Worm (Caenorhabditis elegans) whole organism, L4 larva: ENCODE data around the gene T10F2.2.
A peak's percentile ranks its signal among the peaks of the same experiment; 100 is the strongest.
"Not testable (repeated sequence)": the region's sequence is repeated elsewhere in the genome, so short reads cannot be mapped to it uniquely, and the experiment has no call there.

Source experiments
- D1046.2 ChIP-seq: fragments of 200-800 bp; sonication (Bioruptor generic); IDR thresholded peaks from 2 replicates; pipeline ENCODE4 v1.3.6; 2022; ENCODE audit warnings: missing genetic modification characterization, missing compliant biosample characterization
- F26F4.8 ChIP-seq: fragments of 200-800 bp; sonication (Bioruptor generic); conservative IDR thresholded peaks from 2 replicates; pipeline ENCODE4 v1.3.6; 2022; ENCODE audit warnings: missing genetic modification characterization, missing compliant biosample characterization
- F49E8.2 ChIP-seq: sonication (generic microtip); optimal IDR thresholded peaks from 2 replicates; lab custom pipeline; 2016; ENCODE audit warnings: missing compliant biosample characterization, mild to moderate bottlenecking, missing genetic modification characterization, borderline replicate concordance
- T20F7.1 ChIP-seq: fragments of 200-800 bp; sonication (Bioruptor generic); optimal IDR thresholded peaks from 2 replicates; lab custom pipeline; 2018; ENCODE audit warnings: mild to moderate bottlenecking, missing genetic modification characterization, missing compliant biosample characterization
- Y105C5A.15 ChIP-seq: fragments of 200-800 bp; sonication (Bioruptor generic); IDR thresholded peaks from 2 replicates; pipeline ENCODE4 v1.3.6; 2022; ENCODE audit warnings: missing genetic modification characterization, missing compliant biosample characterization
- Y48G9A.11 ChIP-seq: fragments of 200-800 bp; sonication (Bioruptor generic); IDR thresholded peaks from 2 replicates; pipeline ENCODE4 v1.3.6; 2022; ENCODE audit warnings: missing genetic modification reagents, missing genetic modification characterization, missing compliant biosample characterization
- ZK337.2 ChIP-seq: fragments of 200-800 bp; sonication (Bioruptor generic); IDR thresholded peaks from 2 replicates; pipeline ENCODE4 v1.3.6; 2022; ENCODE audit warnings: missing genetic modification reagents, missing genetic modification characterization, missing compliant biosample characterization
- aha-1 ChIP-seq: fragments of 150-350 bp; peaks from one replicate; lab custom pipeline; 2014; ENCODE audit warnings: missing biosample characterization, missing genetic modification characterization
- arid-1 ChIP-seq: fragments of 200-800 bp; sonication (Bioruptor generic); conservative IDR thresholded peaks from 2 replicates; pipeline ENCODE4 v1.3.6; 2022; ENCODE audit warnings: missing genetic modification reagents, missing genetic modification characterization, missing compliant biosample characterization
- daf-12 ChIP-seq: fragments of 150-350 bp; optimal IDR thresholded peaks from 2 replicates; lab custom pipeline; 2014; ENCODE audit warnings: missing biosample characterization, missing genetic modification reagents, missing genetic modification characterization
- daf-16 ChIP-seq, 3 experiments: sonication (generic microtip); optimal IDR thresholded peaks; 2 replicates each; lab custom pipeline; 2016 to 2017; ENCODE audit warnings: missing genetic modification characterization in 3 of 3, missing genetic modification reagents in 3 of 3, mild to moderate bottlenecking in 2 of 3, missing compliant biosample characterization in 2 of 3, missing biosample characterization in 1 of 3, moderate library complexity in 1 of 3
- daf-8 ChIP-seq: fragments of 200-800 bp; sonication (Bioruptor generic); IDR thresholded peaks from 2 replicates; pipeline ENCODE4 v1.3.6; 2022; ENCODE audit warnings: missing genetic modification characterization, missing compliant biosample characterization
- dmd-6 ChIP-seq: fragments of 200-800 bp; sonication (Bioruptor generic); IDR thresholded peaks from 2 replicates; pipeline ENCODE4 v1.3.6; 2022; ENCODE audit warnings: missing genetic modification reagents, missing genetic modification characterization, missing compliant biosample characterization
- dmd-8 ChIP-seq: fragments of 200-800 bp; sonication (Bioruptor generic); IDR thresholded peaks from 2 replicates; pipeline ENCODE4 v1.3.6; 2022; ENCODE audit warnings: missing genetic modification characterization, missing compliant biosample characterization
- dmd-9 ChIP-seq: fragments of 200-800 bp; sonication (Bioruptor generic); IDR thresholded peaks from 2 replicates; pipeline ENCODE4 v1.3.6; 2022; ENCODE audit warnings: missing genetic modification reagents, missing genetic modification characterization, missing compliant biosample characterization
- dpl-1 ChIP-seq: fragments of 150-350 bp; optimal IDR thresholded peaks from 2 replicates; lab custom pipeline; 2014; ENCODE audit warnings: missing biosample characterization, missing genetic modification reagents, missing genetic modification characterization
- duxl-1 ChIP-seq: sonication (generic microtip); optimal IDR thresholded peaks from 2 replicates; lab custom pipeline; 2016; ENCODE audit warnings: mild to moderate bottlenecking, missing genetic modification characterization, moderate library complexity, missing compliant biosample characterization; ENCODE audit not compliant: poor library complexity
- hif-1 ChIP-seq, 2 experiments: sonication (generic microtip); optimal IDR thresholded peaks; 2 replicates each; lab custom pipeline; 2016 to 2017; ENCODE audit warnings: missing compliant biosample characterization in 2 of 2, missing genetic modification characterization in 2 of 2, missing genetic modification reagents in 2 of 2, missing genotype in 2 of 2, mild to moderate bottlenecking in 1 of 2
- hmg-1.1 ChIP-seq: fragments of 200-800 bp; sonication (Bioruptor generic); IDR thresholded peaks from 2 replicates; pipeline ENCODE4 v1.3.6; 2022; ENCODE audit warnings: missing genetic modification reagents, missing genetic modification characterization, missing compliant biosample characterization
- jun-1 ChIP-seq: fragments of 150-350 bp; optimal IDR thresholded peaks from 2 replicates; lab custom pipeline; 2014; ENCODE audit warnings: missing biosample characterization, missing genetic modification reagents, missing genetic modification characterization
- lim-7 ChIP-seq: fragments of 200-800 bp; sonication (Bioruptor generic); IDR thresholded peaks from 2 replicates; pipeline ENCODE4 v1.3.6; 2022; ENCODE audit warnings: missing genetic modification characterization, missing compliant biosample characterization
- lin-1 ChIP-seq: fragments of 200-800 bp; sonication (Bioruptor generic); IDR thresholded peaks from 2 replicates; pipeline ENCODE4 v1.3.6; 2022; ENCODE audit warnings: missing genetic modification reagents, missing genetic modification characterization, missing compliant biosample characterization
- lin-13 ChIP-seq: fragments of 150-350 bp; optimal IDR thresholded peaks from 2 replicates; lab custom pipeline; 2014; ENCODE audit warnings: missing biosample characterization, missing genetic modification reagents, missing genetic modification characterization
- lin-29 ChIP-seq: fragments of 200-800 bp; sonication (Bioruptor generic); IDR thresholded peaks from 2 replicates; pipeline ENCODE4 v1.3.6; 2022; ENCODE audit warnings: missing genetic modification reagents, missing genetic modification characterization, missing compliant biosample characterization
- lin-38 ChIP-seq: fragments of 200-800 bp; sonication (Bioruptor generic); IDR thresholded peaks from 2 replicates; pipeline ENCODE4 v1.3.6; 2022; ENCODE audit warnings: missing genetic modification reagents, missing genetic modification characterization, missing compliant biosample characterization
- lir-3 ChIP-seq: sonication (generic microtip); optimal IDR thresholded peaks from 2 replicates; lab custom pipeline; 2016; ENCODE audit warnings: mild to moderate bottlenecking, missing genetic modification characterization, missing compliant biosample characterization
- madf-5 ChIP-seq, 2 experiments: fragments of 200-800 bp; sonication (Bioruptor generic); IDR thresholded peaks; 2 replicates each; pipeline ENCODE4 v1.3.6; 2022; ENCODE audit warnings: missing compliant biosample characterization in 2 of 2, missing genetic modification characterization in 2 of 2
- madf-9 ChIP-seq: fragments of 200-800 bp; sonication (Bioruptor generic); conservative IDR thresholded peaks from 2 replicates; pipeline ENCODE4 v1.3.6; 2022; ENCODE audit warnings: missing genetic modification reagents, missing genetic modification characterization, missing compliant biosample characterization
- mes-2 ChIP-seq: sonication (generic microtip); optimal IDR thresholded peaks from 2 replicates; lab custom pipeline; 2016; ENCODE audit warnings: missing genotype, mild to moderate bottlenecking, missing genetic modification characterization, missing compliant biosample characterization; ENCODE audit not compliant: poor library complexity, severe bottlenecking
- mxl-2 ChIP-seq: fragments of 200-800 bp; sonication (Bioruptor generic); conservative IDR thresholded peaks from 2 replicates; pipeline ENCODE4 v1.3.6; 2022; ENCODE audit warnings: missing genetic modification reagents, missing genetic modification characterization, missing compliant biosample characterization
- nhr-41 ChIP-seq: fragments of 200-800 bp; sonication (Bioruptor generic); IDR thresholded peaks from 2 replicates; pipeline ENCODE4 v1.3.6; 2022; ENCODE audit warnings: missing genetic modification reagents, missing genetic modification characterization, missing compliant biosample characterization
- nhr-48 ChIP-seq: sonication (generic microtip); optimal IDR thresholded peaks from 2 replicates; lab custom pipeline; 2016; ENCODE audit warnings: mild to moderate bottlenecking, missing genetic modification characterization, missing compliant biosample characterization
- nhr-6 ChIP-seq: fragments of 150-350 bp; optimal IDR thresholded peaks from 2 replicates; lab custom pipeline; 2014; ENCODE audit warnings: missing biosample characterization, missing genetic modification characterization
- nhr-77 ChIP-seq: fragments of 150-350 bp; optimal IDR thresholded peaks from 2 replicates; lab custom pipeline; 2014; ENCODE audit warnings: missing biosample characterization, missing genetic modification characterization
- php-3 ChIP-seq: fragments of 200-800 bp; sonication (Bioruptor generic); IDR thresholded peaks from 2 replicates; pipeline ENCODE4 v1.3.6; 2022; ENCODE audit warnings: missing genetic modification reagents, missing genetic modification characterization, missing compliant biosample characterization
- rbr-2 ChIP-seq: sonication (generic microtip); optimal IDR thresholded peaks from 2 replicates; lab custom pipeline; 2016; ENCODE audit warnings: missing genotype, missing genetic modification characterization, missing compliant biosample characterization
- set-16 ChIP-seq: fragments of 200-800 bp; sonication (Bioruptor generic); IDR thresholded peaks from 2 replicates; pipeline ENCODE4 v1.3.6; 2022; ENCODE audit warnings: missing genetic modification reagents, missing genetic modification characterization, missing compliant biosample characterization
- spr-1 ChIP-seq: sonication (generic microtip); optimal IDR thresholded peaks from 2 replicates; lab custom pipeline; 2016; ENCODE audit warnings: mild to moderate bottlenecking, missing genetic modification characterization, missing compliant biosample characterization
- tra-1 ChIP-seq: fragments of 200-800 bp; sonication (Bioruptor generic); IDR thresholded peaks from 2 replicates; pipeline ENCODE4 v1.3.6; 2022; ENCODE audit warnings: missing genetic modification reagents, missing genetic modification characterization, missing compliant biosample characterization
- unc-62 ChIP-seq, 3 experiments: fragments of 150-350 bp in 1 of 3; sonication (generic microtip); optimal IDR thresholded peaks in 2 of 3; peaks in 1 of 3; 1 replicate in 1 of 3; 2 replicates in 2 of 3; lab custom pipeline; 2014 to 2017; ENCODE audit warnings: missing biosample characterization in 3 of 3, missing genetic modification characterization in 3 of 3, missing genetic modification reagents in 3 of 3, missing genotype in 1 of 3
- zfp-2 ChIP-seq: sonication (generic microtip); optimal IDR thresholded peaks from 2 replicates; lab custom pipeline; 2016; ENCODE audit warnings: mild to moderate bottlenecking, missing genetic modification characterization, missing compliant biosample characterization
- zfp-3 ChIP-seq: fragments of 200-800 bp; sonication (Bioruptor generic); conservative IDR thresholded peaks from 2 replicates; pipeline ENCODE4 v1.3.6; 2022; ENCODE audit warnings: missing genetic modification reagents, missing genetic modification characterization, missing compliant biosample characterization
- zip-11 ChIP-seq: fragments of 200-800 bp; sonication (Bioruptor generic); IDR thresholded peaks from 2 replicates; pipeline ENCODE4 v1.3.6; 2022; ENCODE audit warnings: missing genetic modification characterization, missing compliant biosample characterization

T10F2.2 gene

DNA sequence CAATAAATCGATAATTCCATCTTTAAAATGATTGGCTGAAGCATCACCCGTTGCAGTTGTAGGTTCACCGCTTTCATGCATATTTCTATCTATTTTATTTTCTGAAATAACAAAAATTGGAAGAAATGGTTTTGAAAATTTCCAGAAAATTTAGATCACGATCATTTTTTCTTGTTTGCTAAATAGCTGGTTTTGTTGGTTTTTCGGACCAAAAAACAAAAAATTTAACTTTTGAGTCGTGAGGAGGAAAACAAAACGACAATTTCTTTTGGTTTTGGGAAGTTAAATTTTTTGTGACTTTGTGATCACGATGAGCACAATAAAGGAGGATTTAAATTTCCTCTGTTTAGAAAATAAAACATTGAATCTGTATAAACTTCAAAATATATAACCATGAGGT is at the start of gene T10F2.2:
Gene T10F2.2, minus strand, starts transcription at position 101 of the 400 bp plus-strand sequence.
- TF ChIP-seq mes-2 (tag; lab: Kevin White, UChicago) (no peak), nhr-41 (GFP tag; lab: Robert Waterston, UW) (no peak)

DNA sequence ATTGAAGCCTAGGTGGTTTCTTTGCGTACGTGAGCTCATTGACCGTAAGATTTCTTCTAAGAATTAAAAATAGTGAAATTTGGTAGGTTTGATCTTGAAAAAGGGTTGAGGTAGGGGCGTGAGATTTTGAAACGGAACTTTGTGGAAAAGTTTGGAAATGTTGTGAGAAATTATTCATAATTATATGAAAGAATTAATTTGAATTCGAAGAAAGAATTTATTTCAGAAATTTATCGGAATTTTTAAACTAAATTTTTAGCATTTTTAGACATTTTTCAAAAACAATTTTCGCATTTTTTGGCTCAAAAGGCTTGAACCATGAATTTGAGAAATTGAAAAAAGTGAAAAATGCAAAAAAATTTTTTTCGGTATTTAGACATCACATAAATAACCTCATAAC is 49.1 kb upstream of the T10F2.2 start:
- peak in 1 of 2 experiments; percentile 90 for TF ChIP-seq unc-62 (GFP tag; optimal IDR thresholded peaks at IDR 0.05 in 1 of 2; lab: Kevin White, UChicago)
- no peak for TF ChIP-seq unc-62 (tag; optimal IDR thresholded peaks at IDR 0.05; lab: Kevin White, UChicago)
- TF ChIP-seq daf-12 (tag; lab: Kevin White, UChicago), result no peak

DNA sequence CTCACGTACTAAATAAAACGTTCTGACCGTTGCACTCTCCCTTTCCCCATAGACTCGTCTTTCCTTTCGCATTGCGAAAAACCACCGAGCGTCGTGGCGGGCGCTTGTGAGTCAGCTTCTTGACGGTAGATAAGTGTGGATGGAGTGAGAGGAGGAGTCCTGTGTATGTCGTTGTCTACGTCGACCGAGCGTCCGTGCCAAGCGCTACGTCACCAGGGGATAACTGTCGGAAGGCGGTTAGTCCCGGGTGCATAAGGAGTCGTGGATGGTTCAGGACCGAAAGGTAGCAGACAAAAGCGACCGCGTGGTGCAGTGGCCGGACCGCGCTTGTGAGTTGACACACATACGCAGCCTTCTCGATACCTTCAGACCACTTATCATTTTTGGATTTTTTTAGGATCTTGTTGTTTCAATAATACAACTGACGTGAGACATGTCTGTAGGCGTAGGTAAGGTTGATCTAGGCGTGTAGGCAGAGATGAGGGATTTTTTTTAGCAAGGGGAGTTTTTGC is 46.1 kb upstream of the T10F2.2 start:
- TF ChIP-seq hif-1 (tag; optimal IDR thresholded peaks at IDR 0.05; lab: Kevin White, UChicago) (peak; percentile 41 to 62), set-16 (peak; percentile 85), mxl-2 (0 out of 2 replicates have a peak, but pooled peaks have one; percentile 18), Y48G9A.11 (GFP tag; lab: Robert Waterston, UW) (peak; percentile 70; the same call in 1 of the 2 replicates), mes-2 (tag; lab: Kevin White, UChicago) (peak; percentile 23), lir-3 (tag; lab: Kevin White, UChicago) (peak; percentile 43), zfp-2 (tag; lab: Kevin White, UChicago) (peak; percentile 11), lin-38 (GFP tag; lab: Robert Waterston, UW) (peak; percentile 80), F49E8.2 (peak; percentile 55), dmd-6 (GFP tag; lab: Robert Waterston, UW) (peak; percentile 74), php-3 (GFP tag; lab: Robert Waterston, UW) (peak; percentile 76), madf-9 (GFP tag; lab: Robert Waterston, UW) (peak; percentile 64), spr-1 (peak; percentile 78), duxl-1 (peak; percentile 51), dmd-8 (GFP tag; lab: Robert Waterston, UW) (peak; percentile 68), jun-1 (peak; percentile 45), dpl-1 (GFP tag; lab: Kevin White, UChicago) (peak; percentile 41), T20F7.1 (peak; percentile 52), lin-29 (GFP tag; lab: Robert Waterston, UW) (peak; percentile 53; the same call in 1 of the 2 replicates), madf-5 (GFP tag; IDR thresholded peaks at IDR 0.05; lab: Robert Waterston, UW) (peak in 1 of 2 experiments; percentile 26; a peak in 1 of 4 replicates), zfp-3 (GFP tag; lab: Robert Waterston, UW) (peak; percentile 53; the same call in 1 of the 2 replicates), nhr-77 (peak; percentile 27), hmg-1.1 (GFP tag; lab: Robert Waterston, UW) (peak; percentile 81; the same call in 1 of the 2 replicates), lim-7 (peak; percentile 57; the same call in 1 of the 2 replicates), rbr-2 (peak; percentile 78), D1046.2 (GFP tag; lab: Robert Waterston, UW) (0 out of 2 replicates have a peak, but pooled peaks have one; percentile 49), lin-13 (GFP tag; lab: Kevin White, UChicago) (peak; percentile 70), lin-1 (peak; percentile 73), nhr-6 (tag; lab: Kevin White, UChicago) (peak; percentile 29), tra-1 (GFP tag; lab: Robert Waterston, UW) (peak; percentile 73; the same call in 1 of the 2 replicates), F26F4.8 (GFP tag; lab: Robert Waterston, UW) (0 out of 2 replicates have a peak, but pooled peaks have one; percentile 61), aha-1 (peak; percentile 14), nhr-48 (tag; lab: Kevin White, UChicago) (peak; percentile 77), dmd-9 (0 out of 2 replicates have a peak, but pooled peaks have one; percentile 8), zip-11 (GFP tag; lab: Robert Waterston, UW) (0 out of 2 replicates have a peak, but pooled peaks have one; percentile 68), arid-1 (GFP tag; lab: Robert Waterston, UW) (peak; percentile 82; the same call in 1 of the 2 replicates), daf-8 (GFP tag; lab: Robert Waterston, UW) (peak; percentile 88; the same call in 1 of the 2 replicates), ZK337.2 (GFP tag; lab: Robert Waterston, UW) (peak; percentile 47; the same call in 1 of the 2 replicates), Y105C5A.15 (GFP tag; lab: Robert Waterston, UW) (0 out of 2 replicates have a peak, but pooled peaks have one; percentile 36), daf-16 (GFP tag; optimal IDR thresholded peaks at IDR 0.05; lab: Kevin White, UChicago) (peak; percentile 57 to 83)
- not testable (repeated sequence) for TF ChIP-seq daf-16 (tag; optimal IDR thresholded peaks at IDR 0.05; lab: Kevin White, UChicago)
